Fruit fly (Drosophila melanogaster) whole organism, pupa: Measurements from ENCODE around the gene nur.

Experiments used
- CG13204 ChIP-seq: fragments of 200-800 bp; sonication (Bioruptor generic); optimal IDR thresholded peaks from 2 replicates; lab custom pipeline; 2018; ENCODE audit warnings: missing biosample characterization, mild to moderate bottlenecking, missing genetic modification characterization, moderate library complexity
- CG32121 ChIP-seq: fragments of 200-800 bp; sonication (Bioruptor generic); IDR thresholded peaks from 2 replicates; pipeline ENCODE4 v1.3.6; 2022; ENCODE audit warnings: missing biosample characterization, missing genetic modification characterization
- CG4496 ChIP-seq: fragments of 200-800 bp; sonication (Bioruptor generic); IDR thresholded peaks from 3 replicates; pipeline ENCODE4 v1.3.6; 2022; ENCODE audit warnings: missing biosample characterization, missing genetic modification characterization
- EcR ChIP-seq: fragments of 200-800 bp; sonication (Bioruptor generic); optimal IDR thresholded peaks from 3 replicates; lab custom pipeline; 2019; ENCODE audit warnings: missing biosample characterization, missing genetic modification characterization, mild to moderate bottlenecking, moderate library complexity, missing genetic modification reagents
- Pif1A ChIP-seq: fragments of 200-800 bp; sonication (Bioruptor generic); optimal IDR thresholded peaks from 3 replicates; lab custom pipeline; 2016; ENCODE audit warnings: missing biosample characterization, missing genetic modification characterization
- gl ChIP-seq: fragments of 200-800 bp; sonication (Bioruptor generic); optimal IDR thresholded peaks from 2 replicates; lab custom pipeline; 2018; ENCODE audit warnings: missing biosample characterization, mild to moderate bottlenecking, missing genetic modification characterization
- rn ChIP-seq: fragments of 200-800 bp; sonication (Bioruptor generic); IDR thresholded peaks from 2 replicates; pipeline ENCODE4 v1.3.6; 2022; ENCODE audit warnings: missing biosample characterization, missing genetic modification characterization

- TF ChIP-seq EcR (GFP tag; lab: Kevin White, UChicago) (peak; percentile 85), Pif1A (GFP tag; lab: Kevin White, UChicago) (no peak), rn (GFP tag; lab: Robert Waterston, UW) (no peak), CG4496 (0 out of 3 replicates have a peak, but pooled peaks have one; percentile 42), CG32121 (no peak), gl (tag; lab: Kevin White, UChicago) (no peak), CG13204 (peak; percentile 66)
Measured at dm6 chr2L:13776928-13777686, 41.2 kb downstream of the nur start.
